Worm (Caenorhabditis elegans) whole organism, mixed stage, embryonic: Measurements from ENCODE around the gene taap-1.

Experiments
- M03D4.4 ChIP-seq: sonication (generic microtip); optimal IDR thresholded peaks from 2 replicates; lab custom pipeline; 2017; ENCODE audit warnings: mild to moderate bottlenecking, missing genetic modification characterization, missing compliant biosample characterization
- blmp-1 ChIP-seq: fragments of 150-350 bp; optimal IDR thresholded peaks from 2 replicates; lab custom pipeline; 2014; ENCODE audit warnings: missing biosample characterization, missing genetic modification characterization
- ceh-83 ChIP-seq: fragments of 200-800 bp; sonication (Bioruptor generic); optimal IDR thresholded peaks from 2 replicates; lab custom pipeline; 2018; ENCODE audit warnings: mild to moderate bottlenecking, missing genetic modification characterization, missing compliant biosample characterization
- elt-3 ChIP-seq: fragments of 150-350 bp; optimal IDR thresholded peaks from 2 replicates; lab custom pipeline; 2014; ENCODE audit warnings: missing biosample characterization, missing genetic modification characterization
- lin-13 ChIP-seq: fragments of 150-350 bp; optimal IDR thresholded peaks from 2 replicates; lab custom pipeline; 2014; ENCODE audit warnings: missing biosample characterization, missing genetic modification characterization
- lsy-2 ChIP-seq: fragments of 150-350 bp; optimal IDR thresholded peaks from 2 replicates; lab custom pipeline; 2014; ENCODE audit warnings: missing biosample characterization, missing genetic modification characterization
- mep-1 ChIP-seq: fragments of 150-350 bp; optimal IDR thresholded peaks from 2 replicates; lab custom pipeline; 2017; ENCODE audit warnings: missing biosample characterization, missing genetic modification reagents, missing genetic modification characterization, inconsistent platforms
- nhr-12 ChIP-seq: fragments of 150-350 bp; optimal IDR thresholded peaks from 2 replicates; lab custom pipeline; 2014; ENCODE audit warnings: missing biosample characterization, missing genetic modification characterization
- nhr-237 ChIP-seq: fragments of 150-350 bp; optimal IDR thresholded peaks from 2 replicates; lab custom pipeline; 2014; ENCODE audit warnings: missing biosample characterization, missing genetic modification characterization
- pha-4 ChIP-seq: fragments of 150-350 bp; optimal IDR thresholded peaks from 2 replicates; lab custom pipeline; 2018; ENCODE audit warnings: missing biosample characterization, missing genetic modification reagents, missing genetic modification characterization
- sptf-1 ChIP-seq: sonication (generic microtip); optimal IDR thresholded peaks from 2 replicates; lab custom pipeline; 2017; ENCODE audit warnings: mild to moderate bottlenecking, missing genetic modification characterization, moderate library complexity, missing compliant biosample characterization
- unc-39 ChIP-seq: fragments of 150-350 bp; optimal IDR thresholded peaks from 2 replicates; lab custom pipeline; 2014; ENCODE audit warnings: missing biosample characterization, missing genetic modification characterization
- unc-62 ChIP-seq: fragments of 150-350 bp; optimal IDR thresholded peaks from 2 replicates; lab custom pipeline; 2014; ENCODE audit warnings: missing biosample characterization, missing genetic modification reagents, missing genetic modification characterization

DNA sequence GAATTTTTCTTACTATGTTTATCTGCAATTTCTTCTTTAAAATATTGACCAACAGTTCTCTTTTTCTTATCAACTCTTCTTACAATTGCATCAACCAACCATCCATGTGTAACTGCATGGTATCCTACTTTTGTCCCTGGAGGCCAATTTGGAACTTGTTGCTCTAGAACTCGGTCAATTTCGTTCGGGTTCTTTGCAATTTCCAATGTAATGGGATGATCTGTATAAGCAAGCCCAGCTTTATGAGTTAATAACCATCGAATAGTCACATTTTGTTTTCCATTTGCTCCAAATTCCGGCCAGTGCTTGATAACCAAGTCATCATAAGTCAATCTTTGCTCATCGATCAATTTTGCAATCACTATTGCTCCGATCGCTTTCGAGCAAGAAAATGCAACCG is 4.3 kb downstream of the taap-1 start:
- TF ChIP-seq elt-3 (tag; lab: Kevin White, UChicago) (no peak), pha-4 (tag; lab: Kevin White, UChicago) (no peak), unc-39 (tag; lab: Kevin White, UChicago) (no peak), nhr-237 (tag; lab: Kevin White, UChicago) (no peak), unc-62 (no peak), ceh-83 (GFP tag; lab: Kevin White, UChicago) (no peak), mep-1 (no peak), blmp-1 (tag; lab: Kevin White, UChicago) (no peak), M03D4.4 (tag; lab: Kevin White, UChicago) (no peak), lin-13 (no peak), sptf-1 (tag; lab: Kevin White, UChicago) (no peak), lsy-2 (no peak), nhr-12 (tag; lab: Kevin White, UChicago) (no peak)
